Worm (Caenorhabditis elegans) whole organism, L1 larva: ENCODE data around the gene C26E1.1.

Experiments used
- C34B4.2 ChIP-seq: sonication (generic microtip); optimal IDR thresholded peaks from 2 replicates; lab custom pipeline; 2017; ENCODE audit warnings: mild to moderate bottlenecking, missing genetic modification characterization, missing compliant biosample characterization
- aha-1 ChIP-seq: fragments of 150-350 bp; optimal IDR thresholded peaks from 2 replicates; lab custom pipeline; 2014; ENCODE audit warnings: missing biosample characterization, missing genetic modification characterization
- aly-2 ChIP-seq: fragments of 150-350 bp; optimal IDR thresholded peaks from 2 replicates; lab custom pipeline; 2014; ENCODE audit warnings: missing biosample characterization, missing genetic modification characterization
- blmp-1 ChIP-seq: fragments of 150-350 bp; optimal IDR thresholded peaks from 2 replicates; lab custom pipeline; 2014; ENCODE audit warnings: missing biosample characterization, missing genetic modification characterization
- ceh-63 ChIP-seq: fragments of 200-800 bp; sonication (Bioruptor generic); optimal IDR thresholded peaks from 2 replicates; lab custom pipeline; 2018; ENCODE audit warnings: mild to moderate bottlenecking, missing genetic modification characterization, missing compliant biosample characterization
- ceh-8 ChIP-seq: fragments of 200-800 bp; sonication (Bioruptor generic); optimal IDR thresholded peaks from 2 replicates; lab custom pipeline; 2018; ENCODE audit warnings: mild to moderate bottlenecking, missing genetic modification characterization, moderate library complexity, missing compliant biosample characterization
- ceh-88 ChIP-seq: fragments of 200-800 bp; sonication (Bioruptor generic); IDR thresholded peaks from 2 replicates; pipeline ENCODE4 v1.3.6; 2022; ENCODE audit warnings: missing genetic modification characterization, missing compliant biosample characterization
- ceh-90 ChIP-seq: sonication (generic microtip); optimal IDR thresholded peaks from 2 replicates; lab custom pipeline; 2016; ENCODE audit warnings: missing genetic modification characterization, missing compliant biosample characterization
- ces-1 ChIP-seq: fragments of 150-350 bp; optimal IDR thresholded peaks from 2 replicates; lab custom pipeline; 2014; ENCODE audit warnings: missing biosample characterization, missing genetic modification reagents, missing genetic modification characterization
- dpl-1 ChIP-seq, 3 experiments: fragments of 150-350 bp in 2 of 3; sonication (generic microtip) in 1 of 3; optimal IDR thresholded peaks; 2 replicates each; lab custom pipeline; 2014 to 2017; ENCODE audit warnings: missing biosample characterization in 3 of 3, missing genetic modification characterization in 3 of 3, missing genetic modification reagents in 3 of 3
- dsc-1 ChIP-seq: sonication (generic microtip); optimal IDR thresholded peaks from 2 replicates; lab custom pipeline; 2016; ENCODE audit warnings: mild to moderate bottlenecking, missing genetic modification characterization, missing compliant biosample characterization
- efl-1 ChIP-seq, 4 experiments: fragments of 150-350 bp; optimal IDR thresholded peaks in 3 of 4; peaks in 1 of 4; 1 replicate in 1 of 4; 2 replicates in 3 of 4; lab custom pipeline; 2014; ENCODE audit warnings: missing biosample characterization in 2 of 4, missing genetic modification characterization in 2 of 4, missing genetic modification reagents in 2 of 4
- efl-3 ChIP-seq: fragments of 200-800 bp; sonication (Bioruptor generic); optimal IDR thresholded peaks from 2 replicates; lab custom pipeline; 2018; ENCODE audit warnings: mild to moderate bottlenecking, missing genetic modification characterization, missing compliant biosample characterization
- egl-13 ChIP-seq: sonication (generic microtip); optimal IDR thresholded peaks from 2 replicates; lab custom pipeline; 2016; ENCODE audit warnings: missing genotype, missing genetic modification reagents, missing genetic modification characterization, missing compliant biosample characterization
- egl-27 ChIP-seq, 2 experiments: fragments of 150-350 bp in 1 of 2; sonication (generic microtip); optimal IDR thresholded peaks; 3 replicates each; lab custom pipeline; 2017 to 2018; ENCODE audit warnings: missing biosample characterization in 2 of 2, missing genetic modification characterization in 2 of 2, missing genetic modification reagents in 2 of 2
- elt-2 ChIP-seq: sonication (generic microtip); optimal IDR thresholded peaks from 2 replicates; lab custom pipeline; 2016; ENCODE audit warnings: missing genetic modification characterization, mild to moderate bottlenecking, inconsistent platforms, missing compliant biosample characterization, missing genetic modification reagents
- elt-3 ChIP-seq, 6 experiments: fragments of 150-350 bp in 1 of 6; sonication (generic microtip); optimal IDR thresholded peaks; 2 replicates each; lab custom pipeline; 2017 to 2018; ENCODE audit warnings: missing biosample characterization in 6 of 6, missing genetic modification characterization in 6 of 6, inconsistent platforms in 1 of 6
- ets-5 ChIP-seq: fragments of 200-800 bp; sonication (Bioruptor generic); IDR thresholded peaks from 2 replicates; pipeline ENCODE4 v1.3.6; 2022; ENCODE audit warnings: missing genetic modification characterization, missing compliant biosample characterization
- fkh-10 ChIP-seq: sonication (generic microtip); optimal IDR thresholded peaks from 2 replicates; lab custom pipeline; 2017; ENCODE audit warnings: missing biosample characterization, missing genetic modification reagents, missing genetic modification characterization
- fos-1 ChIP-seq: fragments of 150-350 bp; optimal IDR thresholded peaks from 2 replicates; lab custom pipeline; 2014; ENCODE audit warnings: missing biosample characterization, missing genetic modification characterization
- grh-1 ChIP-seq: fragments of 200-800 bp; sonication (Bioruptor generic); IDR thresholded peaks from 2 replicates; pipeline ENCODE4 v1.3.6; 2022; ENCODE audit warnings: missing genetic modification reagents, missing genetic modification characterization, missing compliant biosample characterization
- hlh-17 ChIP-seq: fragments of 200-800 bp; sonication (Bioruptor generic); optimal IDR thresholded peaks from 2 replicates; lab custom pipeline; 2018; ENCODE audit warnings: missing genetic modification characterization, mild to moderate bottlenecking, missing compliant biosample characterization, moderate library complexity, borderline replicate concordance
- hlh-4 ChIP-seq: sonication (generic microtip); optimal IDR thresholded peaks from 2 replicates; lab custom pipeline; 2016; ENCODE audit warnings: mild to moderate bottlenecking, missing genetic modification characterization, missing compliant biosample characterization
- irx-1 ChIP-seq: sonication (generic microtip); optimal IDR thresholded peaks from 2 replicates; lab custom pipeline; 2016; ENCODE audit warnings: missing genetic modification characterization, missing compliant biosample characterization
- isw-1 ChIP-seq: fragments of 200-800 bp; sonication (Bioruptor generic); IDR thresholded peaks from 2 replicates; pipeline ENCODE4 v1.3.6; 2022; ENCODE audit warnings: missing genetic modification characterization, missing compliant biosample characterization
- lin-13 ChIP-seq: fragments of 150-350 bp; optimal IDR thresholded peaks from 2 replicates; lab custom pipeline; 2014; ENCODE audit warnings: missing biosample characterization, missing genetic modification reagents, missing genetic modification characterization
- lin-15B ChIP-seq: fragments of 150-350 bp; sonication (generic microtip); optimal IDR thresholded peaks from 3 replicates; lab custom pipeline; 2014; ENCODE audit warnings: missing biosample characterization, missing genetic modification characterization
- lir-3 ChIP-seq: sonication (generic microtip); optimal IDR thresholded peaks from 2 replicates; lab custom pipeline; 2016; ENCODE audit warnings: mild to moderate bottlenecking, missing genetic modification characterization, moderate library complexity, missing compliant biosample characterization; ENCODE audit not compliant: poor library complexity
- lsy-2 ChIP-seq, 2 experiments: fragments of 150-350 bp; optimal IDR thresholded peaks; 2 replicates each; lab custom pipeline; 2014; ENCODE audit warnings: missing biosample characterization in 2 of 2, missing genetic modification characterization in 2 of 2
- mab-9 ChIP-seq: fragments of 200-800 bp; sonication (Bioruptor generic); IDR thresholded peaks from 2 replicates; pipeline ENCODE4 v1.3.6; 2022; ENCODE audit warnings: missing genetic modification reagents, missing genetic modification characterization, missing compliant biosample characterization
- mdl-1 ChIP-seq, 2 experiments: fragments of 150-350 bp; optimal IDR thresholded peaks; 2 replicates each; lab custom pipeline; 2014 to 2017; ENCODE audit warnings: missing biosample characterization in 2 of 2, missing genetic modification characterization in 2 of 2, inconsistent platforms in 1 of 2
- mef-2 ChIP-seq: fragments of 150-350 bp; optimal IDR thresholded peaks from 2 replicates; lab custom pipeline; 2014; ENCODE audit warnings: missing biosample characterization, missing genetic modification characterization
- nhr-11 ChIP-seq: fragments of 150-350 bp; optimal IDR thresholded peaks from 2 replicates; lab custom pipeline; 2014; ENCODE audit warnings: missing biosample characterization, missing genetic modification characterization
- nhr-20 ChIP-seq: sonication (generic microtip); optimal IDR thresholded peaks from 2 replicates; lab custom pipeline; 2016; ENCODE audit warnings: mild to moderate bottlenecking, missing genetic modification characterization, missing compliant biosample characterization
- nhr-237 ChIP-seq: fragments of 150-350 bp; optimal IDR thresholded peaks from 2 replicates; lab custom pipeline; 2014; ENCODE audit warnings: missing biosample characterization, missing genetic modification characterization
- nhr-47 ChIP-seq: sonication (generic microtip); optimal IDR thresholded peaks from 2 replicates; lab custom pipeline; 2016; ENCODE audit warnings: mild to moderate bottlenecking, missing genetic modification characterization, moderate library complexity, missing compliant biosample characterization
- nhr-76 ChIP-seq: sonication (generic microtip); optimal IDR thresholded peaks from 2 replicates; lab custom pipeline; 2017; ENCODE audit warnings: missing biosample characterization, missing genetic modification characterization
- nhr-84 ChIP-seq: sonication (generic microtip); optimal IDR thresholded peaks from 2 replicates; lab custom pipeline; 2017; ENCODE audit warnings: missing biosample characterization, missing genetic modification characterization
- nhr-85 ChIP-seq: sonication (generic microtip); peaks from one replicate; lab custom pipeline; 2016; ENCODE audit warnings: missing genetic modification characterization, inconsistent platforms, missing compliant biosample characterization
- nhr-90 ChIP-seq: sonication (generic microtip); optimal IDR thresholded peaks from 2 replicates; lab custom pipeline; 2016; ENCODE audit warnings: mild to moderate bottlenecking, missing genetic modification characterization, missing compliant biosample characterization; ENCODE audit not compliant: poor library complexity
- pqm-1 ChIP-seq: sonication (generic microtip); optimal IDR thresholded peaks from 3 replicates; lab custom pipeline; 2017; ENCODE audit warnings: missing biosample characterization, missing genetic modification characterization
- rnt-1 ChIP-seq: sonication (generic microtip); optimal IDR thresholded peaks from 2 replicates; lab custom pipeline; 2016; ENCODE audit warnings: mild to moderate bottlenecking, missing genetic modification characterization, moderate library complexity, missing compliant biosample characterization
- skn-1 ChIP-seq: fragments of 150-350 bp; optimal IDR thresholded peaks from 2 replicates; lab custom pipeline; 2014; ENCODE audit warnings: missing biosample characterization, missing genetic modification characterization
- sptf-1 ChIP-seq: fragments of 150-350 bp; optimal IDR thresholded peaks from 2 replicates; lab custom pipeline; 2014; ENCODE audit warnings: missing biosample characterization, missing genetic modification characterization
- tbx-2 ChIP-seq: sonication (generic microtip); optimal IDR thresholded peaks from 2 replicates; lab custom pipeline; 2016; ENCODE audit warnings: missing genetic modification characterization, missing compliant biosample characterization
- unc-130 ChIP-seq: fragments of 150-350 bp; optimal IDR thresholded peaks from 2 replicates; lab custom pipeline; 2017; ENCODE audit warnings: missing biosample characterization, missing genetic modification characterization, inconsistent platforms
- unc-62 ChIP-seq: fragments of 150-350 bp; optimal IDR thresholded peaks from 2 replicates; lab custom pipeline; 2014; ENCODE audit warnings: missing biosample characterization, missing genetic modification reagents, missing genetic modification characterization
- unc-86 ChIP-seq: sonication (generic microtip); optimal IDR thresholded peaks from 2 replicates; lab custom pipeline; 2016; ENCODE audit warnings: missing genetic modification characterization, missing compliant biosample characterization
- vab-15 ChIP-seq: sonication (generic microtip); optimal IDR thresholded peaks from 2 replicates; lab custom pipeline; 2017; ENCODE audit warnings: missing genotype, mild to moderate bottlenecking, missing genetic modification characterization, missing compliant biosample characterization
- ztf-11 ChIP-seq, 2 experiments: sonication (generic microtip); optimal IDR thresholded peaks; 2 replicates each; lab custom pipeline; 2016 to 2017; ENCODE audit warnings: missing genetic modification characterization in 2 of 2, missing biosample characterization in 1 of 2, missing compliant biosample characterization in 1 of 2
- ztf-4 ChIP-seq: fragments of 150-350 bp; optimal IDR thresholded peaks from 2 replicates; lab custom pipeline; 2014; ENCODE audit warnings: missing biosample characterization, missing genetic modification characterization

C26E1.1 gene

DNA sequence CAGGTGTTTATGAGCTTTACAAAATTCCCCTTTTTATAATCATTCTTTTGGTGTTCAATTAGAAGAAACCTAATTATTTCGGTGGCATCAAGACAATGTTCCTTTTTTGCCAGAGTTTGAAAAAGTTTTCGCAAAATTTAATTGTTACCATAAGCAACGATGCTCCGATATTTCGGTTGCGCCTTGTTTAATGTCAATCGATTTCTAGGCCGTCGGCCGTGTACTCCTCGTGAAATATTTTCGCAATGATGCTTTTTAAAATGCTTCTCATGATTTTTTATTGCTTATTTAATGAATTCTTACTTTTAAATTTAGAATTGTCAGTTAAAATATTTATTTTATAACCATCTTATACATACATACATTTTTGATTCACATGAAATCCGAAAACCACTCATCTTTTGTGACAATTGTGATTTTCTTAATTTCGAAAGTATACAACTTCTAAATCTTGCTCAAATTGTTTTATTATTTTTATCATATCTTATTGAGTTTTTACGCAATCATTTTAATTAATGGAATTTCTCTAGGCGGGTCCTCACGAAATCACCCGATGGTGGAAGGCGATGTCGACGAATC is 15.8 kb downstream of the C26E1.1 start, which contains the start of gene C50B6.3:
TSS of gene C50B6.3 (plus strand) at position 529 of the 579 bp plus-strand sequence.
- TF ChIP-seq C34B4.2 (tag; lab: Kevin White, UChicago) (no peak), unc-130 (tag; lab: Kevin White, UChicago) (peak; percentile 84), hlh-17 (GFP tag; lab: Kevin White, UChicago) (no peak), mdl-1 (tag; optimal IDR thresholded peaks at IDR 0.05; lab: Kevin White, UChicago) (peak in 1 of 2 experiments; percentile 58), nhr-47 (peak; percentile 93), efl-1 (optimal IDR thresholded peaks at IDR 0.05; lab: Kevin White, UChicago) (peak; percentile 85 to 88), efl-1 (GFP tag; optimal IDR thresholded peaks at IDR 0.05 in 1 of 2; lab: Kevin White, UChicago) (peak; percentile 81 to 98), ceh-90 (peak; percentile 91), lsy-2 (tag; optimal IDR thresholded peaks at IDR 0.05; lab: Kevin White, UChicago) (peak; percentile 91), ceh-88 (peak; percentile 68; the same call in 1 of the 2 replicates), egl-13 (tag; lab: Kevin White, UChicago) (peak; percentile 93), lir-3 (tag; lab: Kevin White, UChicago) (peak; percentile 97), dsc-1 (tag; lab: Kevin White, UChicago) (peak; percentile 96), nhr-90 (tag; lab: Kevin White, UChicago) (peak; percentile 93), ztf-4 (peak; percentile 78), fos-1 (tag; lab: Kevin White, UChicago) (peak; percentile 74), dpl-1 (GFP tag; optimal IDR thresholded peaks at IDR 0.05; lab: Kevin White, UChicago) (peak; percentile 76 to 92 (median 85)), nhr-84 (tag; lab: Kevin White, UChicago) (no peak), nhr-237 (tag; lab: Kevin White, UChicago) (peak; percentile 45), mef-2 (no peak), tbx-2 (tag; lab: Kevin White, UChicago) (peak; percentile 95), ztf-11 (tag; optimal IDR thresholded peaks at IDR 0.05; lab: Kevin White, UChicago) (peak in 1 of 2 experiments; percentile 97), irx-1 (tag; lab: Kevin White, UChicago) (peak; percentile 91), fkh-10 (GFP tag; lab: Kevin White, UChicago) (peak; percentile 23), pqm-1 (tag; lab: Kevin White, UChicago) (no peak), aly-2 (tag; lab: Kevin White, UChicago) (peak; percentile 43), ceh-8 (GFP tag; lab: Kevin White, UChicago) (peak; percentile 84), unc-62 (no peak), vab-15 (tag; lab: Kevin White, UChicago) (peak; percentile 84), efl-3 (peak; percentile 44), unc-86 (peak; percentile 85), nhr-11 (no peak), lin-15B (tag; lab: Kevin White, UChicago) (peak; percentile 87), blmp-1 (tag; lab: Kevin White, UChicago) (peak; percentile 71), nhr-20 (peak; percentile 95), rnt-1 (tag; lab: Kevin White, UChicago) (peak; percentile 99), ceh-63 (GFP tag; lab: Kevin White, UChicago) (peak; percentile 69), elt-3 (tag; optimal IDR thresholded peaks at IDR 0.05; lab: Kevin White, UChicago) (peak in 2 of 6 experiments; percentile 76 to 82), grh-1 (GFP tag; lab: Robert Waterston, UW) (peak; percentile 82), hlh-4 (tag; lab: Kevin White, UChicago) (peak; percentile 80), lin-13 (GFP tag; lab: Kevin White, UChicago) (peak; percentile 79), sptf-1 (tag; lab: Kevin White, UChicago) (no peak), nhr-76 (tag; lab: Kevin White, UChicago) (no peak), mab-9 (peak; percentile 80), skn-1 (tag; lab: Kevin White, UChicago) (peak; percentile 66), aha-1 (tag; lab: Kevin White, UChicago) (no peak), isw-1 (GFP tag; lab: Robert Waterston, UW) (peak; percentile 85), ets-5 (GFP tag; lab: Robert Waterston, UW) (no peak), elt-2 (peak; percentile 63), egl-27 (tag; optimal IDR thresholded peaks at IDR 0.05; lab: Kevin White, UChicago) (no peak), nhr-85 (tag; lab: Kevin White, UChicago) (peak; percentile 95), ces-1 (GFP tag; lab: Kevin White, UChicago) (no peak)
